Worm (Caenorhabditis elegans): ENCODE measurements around the gene Y75B12B.3.

The Y75B12B.3 gene

DNA sequence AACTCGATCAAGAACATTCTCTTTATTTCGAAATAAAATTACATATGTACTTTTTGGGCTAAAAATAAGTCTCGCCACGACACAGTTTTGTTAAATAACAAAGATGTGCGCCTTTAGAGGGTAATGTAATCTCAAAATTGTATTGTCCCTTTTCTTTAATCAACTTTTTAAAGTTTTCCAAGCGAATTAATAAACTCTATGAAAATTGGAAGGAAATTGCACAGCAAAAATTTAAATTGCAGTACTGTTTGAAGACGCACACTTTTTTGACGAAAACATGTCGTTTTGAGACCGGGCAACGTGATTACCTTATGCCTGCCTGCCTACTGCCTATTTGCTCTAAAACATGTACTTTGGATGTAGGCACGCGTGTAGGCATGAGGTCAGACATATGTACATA is 5.9 kb upstream of the Y75B12B.3 start:
- TF ChIP-seq unc-62 (GFP tag; optimal IDR thresholded peaks at IDR 0.05), result no peak

DNA sequence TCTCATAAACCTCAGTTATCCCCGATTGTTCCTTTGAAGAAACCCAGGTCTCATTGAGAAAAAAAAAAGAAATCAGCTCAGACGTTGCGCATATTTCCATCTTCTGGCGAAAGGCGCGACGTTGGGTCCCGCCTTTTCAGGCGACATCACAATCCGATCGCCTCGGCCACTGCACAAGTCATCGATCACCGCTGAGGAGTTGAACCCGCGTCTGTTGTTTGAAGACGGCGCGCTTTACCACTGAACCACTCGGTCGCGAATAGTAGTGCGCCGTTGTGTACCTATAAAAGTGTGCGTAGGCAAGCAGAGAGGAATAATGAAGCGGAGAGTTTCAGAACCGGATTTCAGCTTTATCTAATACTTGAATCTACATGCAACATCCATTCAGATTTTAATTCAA is 4.8 kb upstream of the Y75B12B.3 start, which contains the start of gene Y75B12B.11:
Y75B12B.11 (plus strand) TSS at position 394 of the 400 bp plus-strand sequence.
- no peak for TF ChIP-seq unc-62 (GFP tag; optimal IDR thresholded peaks at IDR 0.05)

DNA sequence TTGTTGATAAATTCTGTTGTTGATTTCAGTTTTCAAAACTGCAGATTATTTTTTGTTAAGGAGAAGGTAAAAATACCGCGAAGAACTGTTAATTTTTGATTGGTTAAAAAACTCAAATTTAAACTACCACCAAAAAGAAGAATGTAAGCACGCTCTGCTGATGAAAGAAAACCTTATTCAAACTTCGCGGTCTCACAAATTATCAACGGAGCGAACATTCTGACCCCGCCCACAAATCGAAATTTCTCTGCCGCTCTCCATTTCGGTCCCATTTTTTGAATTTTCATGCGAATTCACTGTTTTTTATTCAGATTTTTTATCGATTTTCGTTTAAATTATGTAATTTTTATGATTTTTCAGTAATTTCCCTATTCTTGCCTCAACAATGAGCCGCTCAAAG is 3.5 kb upstream of the Y75B12B.3 start, which contains the start of gene cyn-3:
cyn-3 (plus strand) TSS at position 361 of the 400 bp plus-strand sequence.
- no peak for TF ChIP-seq unc-62 (GFP tag; optimal IDR thresholded peaks at IDR 0.05)

DNA sequence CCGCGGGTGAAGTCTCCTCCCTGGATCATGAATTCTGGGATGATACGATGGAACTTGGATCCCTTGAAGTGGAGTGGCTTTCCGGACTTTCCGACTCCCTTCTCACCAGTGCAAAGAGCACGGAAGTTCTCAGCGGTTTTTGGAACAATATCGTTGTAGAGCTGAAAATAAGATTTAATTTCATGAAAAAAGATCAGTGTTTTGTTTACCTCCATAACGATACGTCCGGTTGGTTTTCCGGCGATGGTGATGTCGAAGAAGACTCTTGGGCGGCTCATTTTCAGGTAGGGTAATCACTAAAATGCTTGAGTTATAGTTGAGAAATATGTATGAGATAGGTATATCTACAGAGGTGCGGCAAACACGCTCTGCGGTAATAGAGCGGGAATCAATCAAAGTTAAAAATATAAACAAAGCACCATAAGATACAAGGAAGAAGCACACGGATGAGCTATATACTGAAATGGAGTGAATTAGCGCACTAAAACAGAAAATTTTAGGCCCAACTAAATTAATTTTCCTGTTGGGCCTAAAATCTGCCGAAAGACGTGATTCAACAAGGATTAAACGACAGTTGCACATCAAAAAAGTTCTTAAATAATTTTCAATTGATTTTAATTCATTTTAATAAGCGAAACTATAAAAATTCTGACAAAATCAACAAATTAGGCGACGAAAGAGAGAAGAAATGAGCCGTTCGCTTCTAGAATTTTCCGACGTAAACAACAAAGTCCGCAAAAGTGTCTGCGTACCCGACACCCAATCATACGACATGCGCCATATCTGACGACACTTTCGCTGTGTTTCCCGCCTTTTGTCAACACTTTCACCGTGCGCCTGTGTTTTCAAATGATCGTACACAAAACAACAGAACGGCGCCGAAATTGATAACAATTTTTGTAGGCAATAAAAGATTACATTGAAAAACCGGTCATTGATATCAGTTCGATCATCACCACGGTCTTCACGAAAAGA is 1.3 kb upstream of the Y75B12B.3 start, which contains the start of the genes cyn-7 and bath-36:
cyn-7 (minus strand) TSS at position 296 of the 975 bp plus-strand sequence.
bath-36 (plus strand) TSS at position 806 of the 975 bp plus-strand sequence.
- no peak for TF ChIP-seq unc-62 (GFP tag; optimal IDR thresholded peaks at IDR 0.05)

DNA sequence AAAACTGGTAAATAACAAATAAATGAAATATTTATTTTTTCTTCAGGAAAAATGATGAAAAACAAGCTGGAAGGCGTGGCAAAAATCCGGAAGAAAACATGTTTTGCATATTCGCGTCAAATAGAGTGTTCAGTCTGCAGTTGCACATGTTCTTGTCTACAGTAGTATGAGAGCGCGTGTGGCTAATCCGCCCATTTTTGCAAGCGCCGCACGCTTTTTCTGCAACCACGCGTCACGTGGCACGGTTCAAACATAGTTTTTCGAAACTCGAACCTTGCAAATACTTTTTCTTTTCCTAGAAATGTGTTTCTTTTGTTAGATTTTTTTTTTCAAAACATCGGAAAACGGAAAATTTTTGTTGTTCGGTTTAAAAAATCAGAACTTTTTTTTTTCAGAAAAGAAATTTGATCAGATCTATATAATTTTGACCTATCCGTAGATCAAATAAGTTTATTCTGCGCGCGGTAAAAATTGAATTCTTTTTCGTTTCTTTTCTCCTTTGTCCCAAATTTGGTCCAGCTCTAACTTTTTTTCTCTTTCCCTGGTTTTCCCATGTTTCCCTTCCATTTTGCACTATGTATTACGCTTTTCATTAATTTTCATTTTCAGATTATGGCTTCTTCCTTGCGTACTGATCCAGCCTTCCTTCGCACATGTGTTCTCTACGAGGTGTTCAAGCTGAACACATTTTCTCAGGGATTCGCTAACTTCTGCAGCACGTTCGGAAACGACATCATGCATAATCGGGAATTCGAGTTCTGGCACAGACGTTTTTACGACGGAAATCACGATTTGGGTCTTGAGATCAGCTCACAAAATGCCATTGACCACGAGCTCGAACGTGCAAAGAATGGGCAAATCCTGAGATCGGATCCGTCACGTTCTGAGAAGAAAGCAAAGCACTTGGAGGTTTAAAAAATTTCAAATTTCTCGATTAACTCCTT is 1.7 kb downstream of the Y75B12B.3 start, which contains the start of gene Y75B12B.1:
Y75B12B.1 (plus strand) TSS at position 603 of the 944 bp plus-strand sequence.
- TF ChIP-seq unc-62 (GFP tag; optimal IDR thresholded peaks at IDR 0.05), result no peak

DNA sequence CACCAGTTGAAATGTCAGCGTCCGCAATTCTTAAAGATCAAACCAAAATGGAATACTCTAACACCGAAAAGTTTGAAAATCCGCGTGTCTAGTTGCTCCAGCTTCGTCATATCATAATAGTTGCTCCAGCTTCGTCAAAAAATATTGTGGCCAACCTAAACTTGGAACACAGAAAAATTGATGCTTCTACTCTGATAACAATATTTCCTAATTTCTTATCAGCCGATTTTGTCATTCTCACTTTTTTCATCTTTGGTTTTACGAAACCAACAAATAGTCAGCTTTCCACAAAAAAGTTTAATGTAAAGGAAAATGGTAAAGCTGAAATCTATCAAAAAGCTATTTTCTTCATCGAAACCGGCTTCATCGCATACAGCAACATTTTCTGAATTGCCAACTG is 3.7 kb downstream of the Y75B12B.3 start, which contains the start of gene fbxa-84:
fbxa-84 (plus strand) TSS at position 34 of the 400 bp plus-strand sequence.
- TF ChIP-seq unc-62 (GFP tag; optimal IDR thresholded peaks at IDR 0.05), result no peak

DNA sequence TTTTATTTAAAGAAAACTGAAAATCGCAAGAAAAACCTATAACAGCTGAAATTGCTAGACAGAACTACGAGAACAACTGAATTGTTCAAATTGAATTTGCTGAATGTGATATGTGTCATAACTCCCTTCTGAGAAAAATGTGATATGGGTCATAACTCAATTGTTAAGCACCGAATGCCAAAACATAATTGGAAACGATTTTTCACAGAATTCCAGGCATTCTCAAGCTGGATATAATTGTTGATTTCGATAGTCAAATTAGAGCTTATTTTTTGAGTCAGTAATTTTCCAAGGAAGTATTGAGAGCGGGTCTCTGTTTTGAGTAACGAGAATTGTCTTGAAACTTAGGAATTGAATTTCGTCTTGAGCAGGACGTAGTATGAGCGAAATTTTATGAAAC is 4.2 kb downstream of the Y75B12B.3 start:
- no peak for TF ChIP-seq unc-62 (GFP tag; optimal IDR thresholded peaks at IDR 0.05)

DNA sequence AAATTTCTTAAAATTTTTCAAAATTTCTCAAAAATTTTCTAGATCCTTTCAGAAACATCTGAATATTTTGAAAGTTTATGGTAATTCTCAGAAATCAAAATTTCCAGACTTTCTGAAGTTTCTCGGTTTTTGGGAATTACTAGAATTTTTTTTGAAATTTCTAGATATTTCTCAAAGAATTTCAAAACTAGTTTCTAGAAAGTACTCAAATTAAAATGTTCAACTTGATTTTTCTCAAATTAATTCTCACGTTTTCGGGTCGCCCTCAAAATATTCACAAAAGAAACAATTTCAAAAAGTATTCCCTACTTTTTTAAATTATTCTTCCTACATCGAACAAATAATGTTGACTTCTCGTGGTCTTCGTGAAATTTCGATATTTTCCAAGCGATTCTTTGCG is 6.3 kb downstream of the Y75B12B.3 start, which contains the start of gene T09F5.10:
T09F5.10 (plus strand) TSS at position 301 of the 400 bp plus-strand sequence.
- TF ChIP-seq unc-62 (GFP tag; optimal IDR thresholded peaks at IDR 0.05), result no peak

DNA sequence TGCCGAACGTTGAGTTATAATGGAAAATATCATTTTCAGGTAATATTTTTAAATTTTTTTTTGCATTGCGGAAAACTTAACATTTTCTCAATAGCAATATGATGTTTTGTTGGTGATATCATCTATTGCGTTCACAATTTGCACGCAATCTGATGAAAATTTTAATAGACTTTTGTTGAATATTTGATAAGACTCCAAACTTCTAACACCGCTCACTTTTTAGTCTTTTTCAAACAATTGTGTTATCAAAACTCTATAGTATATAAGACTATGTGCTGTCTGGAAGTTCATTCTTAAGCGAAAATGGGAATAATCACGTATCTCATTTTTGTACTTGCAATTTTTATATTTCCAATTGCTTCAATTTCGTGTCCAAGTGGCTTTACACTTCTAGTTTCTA is 10.6 kb downstream of the Y75B12B.3 start, which contains the start of gene clec-47:
clec-47 (plus strand) TSS at position 301 of the 400 bp plus-strand sequence.
- no peak for TF ChIP-seq unc-62 (GFP tag; optimal IDR thresholded peaks at IDR 0.05)

DNA sequence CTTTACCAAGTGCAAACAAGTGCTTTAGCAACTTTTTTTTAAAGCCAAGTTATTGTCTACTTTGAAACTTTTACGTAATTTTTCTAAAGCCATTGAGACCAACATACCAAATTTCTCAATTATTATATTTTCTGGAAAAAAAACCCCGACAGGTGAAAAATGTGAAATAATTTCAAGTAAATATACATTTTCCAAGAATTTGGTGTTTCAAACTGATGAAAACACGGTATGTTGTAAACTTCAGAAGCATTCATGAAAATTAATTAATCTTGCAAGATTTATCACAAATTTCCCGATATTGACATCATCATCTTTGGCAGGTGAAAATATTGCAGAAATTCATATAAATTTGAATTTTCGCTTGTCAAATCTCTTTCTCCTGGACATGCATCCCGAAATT is 23.4 kb downstream of the Y75B12B.3 start, which contains the start of gene srz-11:
srz-11 (plus strand) TSS at position 386 of the 400 bp plus-strand sequence.
- TF ChIP-seq unc-62 (GFP tag; optimal IDR thresholded peaks at IDR 0.05), result no peak

DNA sequence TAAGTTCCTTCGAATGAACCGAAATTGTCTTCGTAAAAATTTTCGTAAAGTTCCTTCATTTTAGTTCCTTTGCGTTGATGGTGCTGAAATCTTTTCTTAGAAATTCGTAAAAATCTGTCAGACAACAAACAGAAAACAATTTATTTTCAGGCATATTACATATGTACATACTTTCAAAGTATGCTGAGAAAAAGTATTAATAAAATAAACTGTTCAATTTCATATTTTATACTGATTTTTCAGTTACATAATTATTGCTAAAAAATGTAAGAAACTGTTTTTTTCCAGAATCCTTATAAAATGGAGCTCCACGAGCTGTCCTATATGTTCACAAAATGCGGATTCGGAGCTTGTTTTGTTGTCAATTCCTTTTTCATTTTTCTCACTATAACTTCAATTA is 27.4 kb downstream of the Y75B12B.3 start, which contains the start of gene str-45:
str-45 (plus strand) TSS at position 301 of the 400 bp plus-strand sequence.
- no peak for TF ChIP-seq unc-62 (GFP tag; optimal IDR thresholded peaks at IDR 0.05)

DNA sequence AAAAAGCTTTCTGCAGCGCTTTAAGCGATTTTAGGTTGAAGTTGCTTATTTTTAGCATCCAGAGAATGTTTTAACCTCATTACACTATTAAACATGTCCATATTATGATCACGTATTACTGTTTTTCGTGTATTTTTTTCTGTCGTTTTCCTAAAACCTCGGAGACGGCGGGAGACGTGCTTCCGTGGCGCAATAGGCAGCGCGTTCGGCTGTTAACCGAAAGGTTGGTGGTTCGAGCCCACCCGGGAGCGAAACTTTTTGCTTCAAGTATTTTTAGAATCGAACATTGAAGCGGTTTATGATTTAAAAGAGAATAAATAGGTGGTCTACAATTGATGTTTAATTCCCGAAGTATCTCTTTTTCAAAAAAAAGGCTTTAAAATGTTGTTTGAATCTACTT is 29.6 kb downstream of the Y75B12B.3 start:
- no peak for TF ChIP-seq unc-62 (GFP tag; optimal IDR thresholded peaks at IDR 0.05)

DNA sequence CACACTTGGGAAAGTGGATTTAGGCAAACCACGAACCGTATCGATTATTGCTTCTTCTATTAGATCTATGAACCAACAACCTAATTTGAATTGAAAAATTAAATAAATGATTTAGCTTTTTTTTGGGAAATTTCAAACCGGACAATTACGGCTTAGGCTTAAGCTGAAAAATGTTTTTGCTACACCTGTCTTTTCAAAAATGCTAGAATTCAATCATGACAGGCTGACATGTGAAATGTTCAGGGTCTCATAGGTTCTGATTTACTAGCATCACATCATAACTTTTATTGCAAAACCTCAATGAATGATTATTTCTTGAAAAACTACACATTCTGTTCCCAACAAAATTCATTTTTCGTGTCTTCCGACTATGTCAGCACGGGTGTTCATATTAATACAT is 32.8 kb downstream of the Y75B12B.3 start, which contains the start of gene srh-55:
srh-55 (plus strand) TSS at position 301 of the 400 bp plus-strand sequence.
- no peak for TF ChIP-seq unc-62 (GFP tag; optimal IDR thresholded peaks at IDR 0.05)

DNA sequence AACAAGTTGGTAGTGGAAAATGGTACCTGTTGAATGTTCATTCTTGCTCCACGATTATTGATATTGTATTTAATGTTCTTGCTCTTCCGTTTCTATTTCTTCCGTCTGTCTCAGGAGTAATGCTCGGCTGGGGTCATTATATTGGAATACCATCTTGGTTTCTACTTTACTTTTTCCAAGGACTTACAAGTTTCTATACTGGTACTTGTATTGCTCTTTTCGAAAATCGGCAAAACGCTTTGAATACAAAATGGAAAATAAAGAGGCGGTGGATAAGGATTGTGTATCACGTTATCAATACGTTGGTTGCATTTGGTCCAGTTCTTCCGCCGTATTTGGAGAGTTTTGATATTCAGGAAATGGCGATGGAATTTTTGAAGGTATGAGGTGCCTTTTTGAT is 34.1 kb downstream of the Y75B12B.3 start:
- TF ChIP-seq unc-62 (GFP tag; optimal IDR thresholded peaks at IDR 0.05), result no peak

DNA sequence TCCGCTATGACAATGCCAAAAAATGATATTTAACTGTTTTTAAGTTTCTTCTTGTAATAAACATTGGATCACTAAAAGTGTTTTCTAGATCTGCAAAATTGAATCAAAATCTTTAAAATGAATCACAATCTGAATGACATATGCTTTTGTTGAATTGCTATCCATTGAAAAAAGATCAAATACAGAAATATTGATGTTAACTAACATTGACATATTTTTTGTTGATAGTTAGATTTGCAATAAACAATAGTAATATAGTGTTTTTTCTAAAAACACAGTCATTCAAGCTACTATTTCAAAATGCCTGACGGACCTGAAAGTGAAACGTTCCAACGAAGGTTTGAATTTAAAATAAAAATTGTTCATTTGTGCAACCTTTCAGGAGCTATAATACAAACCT is 35.4 kb downstream of the Y75B12B.3 start, which contains the start of gene T09F5.2:
T09F5.2 (plus strand) TSS at position 301 of the 400 bp plus-strand sequence.
- TF ChIP-seq unc-62 (GFP tag; optimal IDR thresholded peaks at IDR 0.05), result no peak
